Worm (Caenorhabditis elegans) whole organism, L4 larva: ENCODE results near the gene srx-95.

Source experiments
- D1046.2 ChIP-seq: fragments of 200-800 bp; sonication (Bioruptor generic); IDR thresholded peaks from 2 replicates; pipeline ENCODE4 v1.3.6; 2022; ENCODE audit warnings: missing genetic modification characterization, missing compliant biosample characterization
- F10B5.3 ChIP-seq: sonication (generic microtip); optimal IDR thresholded peaks from 2 replicates; lab custom pipeline; 2016; ENCODE audit warnings: mild to moderate bottlenecking, missing genetic modification characterization, missing compliant biosample characterization
- F37D6.2 ChIP-seq: sonication (generic microtip); optimal IDR thresholded peaks from 2 replicates; lab custom pipeline; 2016; ENCODE audit warnings: mild to moderate bottlenecking, missing genetic modification characterization, missing compliant biosample characterization
- F49E8.2 ChIP-seq: sonication (generic microtip); optimal IDR thresholded peaks from 2 replicates; lab custom pipeline; 2016; ENCODE audit warnings: missing compliant biosample characterization, mild to moderate bottlenecking, missing genetic modification characterization, borderline replicate concordance
- T20F7.1 ChIP-seq: fragments of 200-800 bp; sonication (Bioruptor generic); optimal IDR thresholded peaks from 2 replicates; lab custom pipeline; 2018; ENCODE audit warnings: mild to moderate bottlenecking, missing genetic modification characterization, missing compliant biosample characterization
- Y48G9A.11 ChIP-seq: fragments of 200-800 bp; sonication (Bioruptor generic); IDR thresholded peaks from 2 replicates; pipeline ENCODE4 v1.3.6; 2022; ENCODE audit warnings: missing genetic modification reagents, missing genetic modification characterization, missing compliant biosample characterization
- Y5F2A.4 ChIP-seq: fragments of 200-800 bp; sonication (Bioruptor generic); optimal IDR thresholded peaks from 2 replicates; lab custom pipeline; 2018; ENCODE audit warnings: mild to moderate bottlenecking, missing genetic modification characterization, missing compliant biosample characterization
- Y75B8A.6 ChIP-seq: fragments of 200-800 bp; sonication (Bioruptor generic); IDR thresholded peaks from 2 replicates; pipeline ENCODE4 v1.3.6; 2022; ENCODE audit warnings: missing genetic modification reagents, missing genetic modification characterization, missing compliant biosample characterization
- ama-1 ChIP-seq: fragments of 150-350 bp; optimal IDR thresholded peaks from 2 replicates; lab custom pipeline; 2014; ENCODE audit warnings: inconsistent platforms, mixed read lengths
- arid-1 ChIP-seq: fragments of 200-800 bp; sonication (Bioruptor generic); conservative IDR thresholded peaks from 2 replicates; pipeline ENCODE4 v1.3.6; 2022; ENCODE audit warnings: missing genetic modification reagents, missing genetic modification characterization, missing compliant biosample characterization
- ceh-20 ChIP-seq: fragments of 200-800 bp; sonication (Bioruptor generic); IDR thresholded peaks from 2 replicates; pipeline ENCODE4 v1.3.6; 2022; ENCODE audit warnings: missing genetic modification reagents, missing genetic modification characterization, missing compliant biosample characterization
- ceh-32 ChIP-seq: sonication (generic microtip); optimal IDR thresholded peaks from 2 replicates; lab custom pipeline; 2016; ENCODE audit warnings: mild to moderate bottlenecking, missing genetic modification characterization, missing compliant biosample characterization; ENCODE audit not compliant: poor library complexity
- ceh-62 ChIP-seq: sonication (generic microtip); optimal IDR thresholded peaks from 2 replicates; lab custom pipeline; 2017; ENCODE audit warnings: missing biosample characterization, missing genetic modification characterization
- daf-19 ChIP-seq: fragments of 200-800 bp; sonication (Bioruptor generic); conservative IDR thresholded peaks from 2 replicates; pipeline ENCODE4 v1.3.6; 2022; ENCODE audit warnings: missing genetic modification characterization, missing compliant biosample characterization
- dmd-6 ChIP-seq: fragments of 200-800 bp; sonication (Bioruptor generic); IDR thresholded peaks from 2 replicates; pipeline ENCODE4 v1.3.6; 2022; ENCODE audit warnings: missing genetic modification reagents, missing genetic modification characterization, missing compliant biosample characterization
- dmd-9 ChIP-seq: fragments of 200-800 bp; sonication (Bioruptor generic); IDR thresholded peaks from 2 replicates; pipeline ENCODE4 v1.3.6; 2022; ENCODE audit warnings: missing genetic modification reagents, missing genetic modification characterization, missing compliant biosample characterization
- dve-1 ChIP-seq: sonication (generic microtip); optimal IDR thresholded peaks from 2 replicates; lab custom pipeline; 2017; ENCODE audit warnings: antibody characterized with exemption, mild to moderate bottlenecking, missing genetic modification characterization, missing compliant biosample characterization; ENCODE audit not compliant: insufficient read depth
- egl-43 ChIP-seq: fragments of 200-800 bp; sonication (Bioruptor generic); IDR thresholded peaks from 2 replicates; pipeline ENCODE4 v1.3.6; 2022; ENCODE audit warnings: missing genetic modification reagents, missing genetic modification characterization, missing compliant biosample characterization
- hif-1 ChIP-seq, 2 experiments: sonication (generic microtip); optimal IDR thresholded peaks; 2 replicates each; lab custom pipeline; 2016 to 2017; ENCODE audit warnings: missing compliant biosample characterization in 2 of 2, missing genetic modification characterization in 2 of 2, missing genetic modification reagents in 2 of 2, missing genotype in 2 of 2, mild to moderate bottlenecking in 1 of 2
- hlh-30 ChIP-seq: sonication (generic microtip); optimal IDR thresholded peaks from 2 replicates; lab custom pipeline; 2017; ENCODE audit warnings: antibody characterized with exemption, mild to moderate bottlenecking, missing genetic modification characterization, missing compliant biosample characterization; ENCODE audit not compliant: insufficient read depth
- hmg-1.1 ChIP-seq: fragments of 200-800 bp; sonication (Bioruptor generic); IDR thresholded peaks from 2 replicates; pipeline ENCODE4 v1.3.6; 2022; ENCODE audit warnings: missing genetic modification reagents, missing genetic modification characterization, missing compliant biosample characterization
- lin-13 ChIP-seq: fragments of 150-350 bp; optimal IDR thresholded peaks from 2 replicates; lab custom pipeline; 2014; ENCODE audit warnings: missing biosample characterization, missing genetic modification reagents, missing genetic modification characterization
- mes-2 ChIP-seq: sonication (generic microtip); optimal IDR thresholded peaks from 2 replicates; lab custom pipeline; 2016; ENCODE audit warnings: missing genotype, mild to moderate bottlenecking, missing genetic modification characterization, missing compliant biosample characterization; ENCODE audit not compliant: poor library complexity, severe bottlenecking
- mxl-2 ChIP-seq: fragments of 200-800 bp; sonication (Bioruptor generic); conservative IDR thresholded peaks from 2 replicates; pipeline ENCODE4 v1.3.6; 2022; ENCODE audit warnings: missing genetic modification reagents, missing genetic modification characterization, missing compliant biosample characterization
- nhr-237 ChIP-seq: sonication (generic microtip); optimal IDR thresholded peaks from 2 replicates; lab custom pipeline; 2017; ENCODE audit warnings: missing biosample characterization, missing genetic modification characterization
- nhr-25 ChIP-seq: sonication (generic microtip); optimal IDR thresholded peaks from 2 replicates; lab custom pipeline; 2017; ENCODE audit warnings: missing genetic modification characterization, mild to moderate bottlenecking, missing compliant biosample characterization, antibody characterized with exemption, moderate library complexity, borderline replicate concordance; ENCODE audit not compliant: insufficient read depth
- nhr-76 ChIP-seq: fragments of 150-350 bp; optimal IDR thresholded peaks from 2 replicates; lab custom pipeline; 2014; ENCODE audit warnings: missing biosample characterization, missing genetic modification characterization
- pha-4 ChIP-seq, 2 experiments: fragments of 150-350 bp in 1 of 2; fragments of 200-800 bp in 1 of 2; sonication (Bioruptor generic) in 1 of 2; IDR thresholded peaks in 1 of 2; optimal IDR thresholded peaks in 1 of 2; 2 replicates each; pipeline versions ENCODE4 v1.3.6 to Lab custom; 2014 to 2022; ENCODE audit warnings: missing genetic modification characterization in 2 of 2, missing genetic modification reagents in 2 of 2, missing biosample characterization in 1 of 2, missing compliant biosample characterization in 1 of 2
- rbr-2 ChIP-seq: sonication (generic microtip); optimal IDR thresholded peaks from 2 replicates; lab custom pipeline; 2016; ENCODE audit warnings: missing genotype, missing genetic modification characterization, missing compliant biosample characterization
- spr-1 ChIP-seq: sonication (generic microtip); optimal IDR thresholded peaks from 2 replicates; lab custom pipeline; 2016; ENCODE audit warnings: mild to moderate bottlenecking, missing genetic modification characterization, missing compliant biosample characterization
- spr-3 ChIP-seq: fragments of 200-800 bp; sonication (Bioruptor generic); optimal IDR thresholded peaks from 2 replicates; lab custom pipeline; 2018; ENCODE audit warnings: mild to moderate bottlenecking, missing genetic modification characterization, missing compliant biosample characterization
- tag-97 ChIP-seq: fragments of 200-800 bp; sonication (Bioruptor generic); IDR thresholded peaks from 2 replicates; pipeline ENCODE4 v1.3.6; 2022; ENCODE audit warnings: missing genetic modification characterization, missing compliant biosample characterization
- unc-62 ChIP-seq, 3 experiments: fragments of 150-350 bp in 1 of 3; sonication (generic microtip); optimal IDR thresholded peaks in 2 of 3; peaks in 1 of 3; 1 replicate in 1 of 3; 2 replicates in 2 of 3; lab custom pipeline; 2014 to 2017; ENCODE audit warnings: missing biosample characterization in 3 of 3, missing genetic modification characterization in 3 of 3, missing genetic modification reagents in 3 of 3, missing genotype in 1 of 3
- vab-7 ChIP-seq: fragments of 200-800 bp; sonication (Bioruptor generic); IDR thresholded peaks from 2 replicates; pipeline ENCODE4 v1.3.6; 2022; ENCODE audit warnings: missing genetic modification reagents, missing genetic modification characterization, missing compliant biosample characterization
- zip-11 ChIP-seq: fragments of 200-800 bp; sonication (Bioruptor generic); IDR thresholded peaks from 2 replicates; pipeline ENCODE4 v1.3.6; 2022; ENCODE audit warnings: missing genetic modification characterization, missing compliant biosample characterization
- ztf-11 ChIP-seq: fragments of 150-350 bp; optimal IDR thresholded peaks from 2 replicates; lab custom pipeline; 2014; ENCODE audit warnings: missing biosample characterization, missing genetic modification characterization

srx-95 gene

ce11 chrII:6754671-6755224 is at the start of gene srx-95, which contains the start of gene fis-1:
Gene srx-95, minus strand, starts transcription at chrII:6754771.
Gene fis-1, plus strand, starts transcription at chrII:6755174.
- no peak for TF ChIP-seq F49E8.2 (tag; lab: Kevin White, UChicago)
- no peak for TF ChIP-seq dve-1 (tag; lab: Kevin White, UChicago)
- TF ChIP-seq egl-43 (GFP tag; lab: Robert Waterston, UW) = no peak
- TF ChIP-seq dmd-9 = no peak
- TF ChIP-seq Y5F2A.4 = no peak
- no peak for TF ChIP-seq rbr-2 (tag; lab: Kevin White, UChicago)
- TF ChIP-seq nhr-237 = no peak
- TF ChIP-seq lin-13 = no peak
- no peak for TF ChIP-seq ceh-32 (tag; lab: Kevin White, UChicago)
- no peak for TF ChIP-seq F37D6.2 (tag; lab: Kevin White, UChicago)
- no peak for TF ChIP-seq spr-1 (tag; lab: Kevin White, UChicago)
- no peak for TF ChIP-seq hlh-30 (tag; lab: Kevin White, UChicago)
- no peak for TF ChIP-seq mxl-2 (GFP tag; lab: Robert Waterston, UW)
- TF ChIP-seq zip-11 (GFP tag; lab: Robert Waterston, UW) = no peak
- TF ChIP-seq nhr-25 (tag; lab: Kevin White, UChicago) = no peak
- TF ChIP-seq Y48G9A.11 (GFP tag; lab: Robert Waterston, UW) = no peak
- no peak for TF ChIP-seq pha-4 (GFP tag; IDR thresholded peaks at IDR 0.05; lab: Robert Waterston, UW)
- TF ChIP-seq pha-4 (tag; optimal IDR thresholded peaks at IDR 0.05; lab: Kevin White, UChicago) = no peak
- no peak for TF ChIP-seq Y75B8A.6 (GFP tag; lab: Robert Waterston, UW)
- no peak for TF ChIP-seq ztf-11
- TF ChIP-seq hif-1 (tag; optimal IDR thresholded peaks at IDR 0.05; lab: Kevin White, UChicago) = no peak

- no peak for TF ChIP-seq F10B5.3
- TF ChIP-seq D1046.2 (GFP tag; lab: Robert Waterston, UW) = no peak
- TF ChIP-seq T20F7.1 (GFP tag; lab: Kevin White, UChicago) = no peak
- TF ChIP-seq ama-1 (lab: Kevin White, UChicago) = no peak
- no peak for TF ChIP-seq ceh-62 (tag; lab: Kevin White, UChicago)
- no peak for TF ChIP-seq vab-7
- no peak for TF ChIP-seq ztf-11
- TF ChIP-seq ceh-20 (GFP tag; lab: Robert Waterston, UW) = no peak
- no peak for TF ChIP-seq hmg-1.1
- TF ChIP-seq tag-97 (GFP tag; lab: Robert Waterston, UW) = no peak
- no peak for TF ChIP-seq hlh-30 (tag; lab: Kevin White, UChicago)
- TF ChIP-seq arid-1 (GFP tag; lab: Robert Waterston, UW) = no peak
- TF ChIP-seq daf-19 (GFP tag; lab: Robert Waterston, UW) = no peak
- no peak for TF ChIP-seq nhr-76
- TF ChIP-seq, all 104 proteins: peak for 0
These were observed 48.5 kb upstream of the srx-95 start, which contains the start of gene tab-1 for ce11 chrII:6803024-6803423. Gene tab-1, plus strand, starts transcription at chrII:6803324.

- TF ChIP-seq unc-62 (GFP tag; optimal IDR thresholded peaks at IDR 0.05 in 1 of 2; lab: Kevin White, UChicago) = peak in 1 of 2 experiments; percentile 70
- TF ChIP-seq unc-62 (tag; optimal IDR thresholded peaks at IDR 0.05; lab: Kevin White, UChicago) = no peak
- no peak for TF ChIP-seq hif-1 (tag; optimal IDR thresholded peaks at IDR 0.05; lab: Kevin White, UChicago)
- no peak for TF ChIP-seq dmd-6
- TF ChIP-seq mes-2 = no peak
- no peak for TF ChIP-seq tag-97 (GFP tag; lab: Robert Waterston, UW)
- TF ChIP-seq spr-3 (GFP tag; lab: Kevin White, UChicago) = no peak
These were observed 46.7 kb upstream of the srx-95 start for ce11 chrII:6801262-6801661.
